Fruit fly (Drosophila melanogaster): ENCODE data around the gene p130CAS.

The p130CAS gene

dm6 chr3L:139574-140567 is 12.8 kb upstream of the p130CAS start (continued):
- TF ChIP-seq Hsf (GFP tag; optimal IDR thresholded peaks at IDR 0.05) (no peak), YL-1 (GFP tag; optimal IDR thresholded peaks at IDR 0.05) (no peak), lbe (GFP tag; optimal IDR thresholded peaks at IDR 0.05) (no peak), nmo (GFP tag; optimal IDR thresholded peaks at IDR 0.05) (no peak), ttk (GFP tag; IDR thresholded peaks at IDR 0.05) (no peak), MTF-1 (GFP tag; optimal IDR thresholded peaks at IDR 0.05; ENCODE audit: borderline replicate concordance) (no peak), CG16813 (GFP tag; IDR thresholded peaks at IDR 0.05; ENCODE audit: partially characterized antibody) (0 out of 3 replicates have a peak, but pooled peaks have one; percentile 28), CG9932 (GFP tag; IDR thresholded peaks at IDR 0.05) (no peak), Pdp1 (GFP tag; optimal IDR thresholded peaks at IDR 0.05) (peak in 1 of 2 experiments; percentile 58), trh (GFP tag; optimal IDR thresholded peaks at IDR 0.05) (no peak), pho (GFP tag; optimal IDR thresholded peaks at IDR 0.05) (no peak), usp (GFP tag; optimal IDR thresholded peaks at IDR 0.05) (no peak), CG18262 (tag; optimal IDR thresholded peaks at IDR 0.05) (no peak), sens (GFP tag) (peak; percentile 71), CG8089 (GFP tag; optimal IDR thresholded peaks at IDR 0.05) (no peak), NfI (GFP tag; optimal IDR thresholded peaks at IDR 0.05) (no peak), D (optimal IDR thresholded peaks at IDR 0.05) (no peak), D (GFP tag; optimal IDR thresholded peaks at IDR 0.05) (no peak), CG10543 (GFP tag; optimal IDR thresholded peaks at IDR 0.05) (no peak), corto (GFP tag; optimal IDR thresholded peaks at IDR 0.05) (no peak), Hey (tag; optimal IDR thresholded peaks at IDR 0.05) (no peak), sqz (GFP tag; optimal IDR thresholded peaks at IDR 0.05) (peak; percentile 27), danr (GFP tag; IDR thresholded peaks at IDR 0.05) (no peak), CG2202 (tag; optimal IDR thresholded peaks at IDR 0.05) (no peak), Sry-β (GFP tag; optimal IDR thresholded peaks at IDR 0.05) (no peak), CG2678 (tag; optimal IDR thresholded peaks at IDR 0.05) (no peak), dmrt11E (tag; optimal IDR thresholded peaks at IDR 0.05) (peak; percentile 14), bbx (GFP tag; IDR thresholded peaks at IDR 0.05; ENCODE audit: partially characterized antibody) (no peak), CG4424 (GFP tag; optimal IDR thresholded peaks at IDR 0.05) (no peak), CG15073 (GFP tag; optimal IDR thresholded peaks at IDR 0.05) (no peak), CG18011 (GFP tag; optimal IDR thresholded peaks at IDR 0.05) (peak; percentile 0), CG13775 (GFP tag; optimal IDR thresholded peaks at IDR 0.05) (no peak), unpg (GFP tag; optimal IDR thresholded peaks at IDR 0.05) (peak; percentile 2), CG2116 (GFP tag; optimal IDR thresholded peaks at IDR 0.05) (no peak), Side (GFP tag; optimal IDR thresholded peaks at IDR 0.05) (no peak), CG12659 (GFP tag; optimal IDR thresholded peaks at IDR 0.05) (no peak), Rx (GFP tag; IDR thresholded peaks at IDR 0.05) (no peak), kni (GFP tag; optimal IDR thresholded peaks at IDR 0.05) (no peak), chinmo (GFP tag; IDR thresholded peaks at IDR 0.05; ENCODE audit: partially characterized antibody) (0 out of 4 replicates have a peak, but pooled peaks have one; percentile 14), Ptx1 (GFP tag; IDR thresholded peaks at IDR 0.05) (no peak), lmd (GFP tag; IDR thresholded peaks at IDR 0.05) (no peak), maf-S (GFP tag; optimal IDR thresholded peaks at IDR 0.05) (no peak), CG3065 (GFP tag; optimal IDR thresholded peaks at IDR 0.05) (no peak), HmgZ (tag; optimal IDR thresholded peaks at IDR 0.05) (no peak), kah (GFP tag; optimal IDR thresholded peaks at IDR 0.05) (peak; percentile 26), phol (tag; optimal IDR thresholded peaks at IDR 0.05) (no peak), gem (tag; optimal IDR thresholded peaks at IDR 0.05) (peak; percentile 23), CG7372 (GFP tag; IDR thresholded peaks at IDR 0.05) (no peak)

Measured in whole organism, embryonic.